Fruit fly (Drosophila melanogaster) whole organism, embryonic: Measurements from ENCODE around the gene CG31817.

Experiments used
- Ada2b ChIP-seq: fragments of 200-800 bp; sonication (Bioruptor generic); IDR thresholded peaks from 2 replicates; pipeline ENCODE4 v1.3.6; 2022; ENCODE audit warnings: missing biosample characterization, missing genetic modification characterization
- Aef1 ChIP-seq: fragments of 200-800 bp; sonication (Bioruptor generic); IDR thresholded peaks from 3 replicates; pipeline ENCODE4 v1.3.6; 2022; ENCODE audit warnings: missing biosample characterization, missing genetic modification characterization
- BEAF-32 ChIP-seq: fragments of 200-800 bp; sonication (Bioruptor generic); optimal IDR thresholded peaks from 3 replicates; lab custom pipeline; 2017; ENCODE audit warnings: missing biosample characterization, missing genetic modification characterization, mild to moderate bottlenecking, moderate library complexity, missing genetic modification reagents
- CG10366 ChIP-seq: fragments of 200-800 bp; sonication (Bioruptor generic); IDR thresholded peaks from 2 replicates; pipeline ENCODE4 v1.3.6; 2022; ENCODE audit warnings: missing biosample characterization, missing genetic modification characterization
- CG10462 ChIP-seq: fragments of 200-800 bp; sonication (Bioruptor generic); optimal IDR thresholded peaks from 2 replicates; lab custom pipeline; 2016; ENCODE audit warnings: missing biosample characterization, missing genetic modification characterization
- CG12236 ChIP-seq: fragments of 200-800 bp; sonication (Bioruptor generic); optimal IDR thresholded peaks from 2 replicates; lab custom pipeline; 2016; ENCODE audit warnings: missing biosample characterization, missing genetic modification characterization
- CG15011 ChIP-seq: fragments of 200-800 bp; sonication (Bioruptor generic); optimal IDR thresholded peaks from 3 replicates; lab custom pipeline; 2018; ENCODE audit warnings: missing biosample characterization, mild to moderate bottlenecking, missing genetic modification characterization
- CG1602 ChIP-seq: fragments of 200-800 bp; sonication (Bioruptor generic); optimal IDR thresholded peaks from 3 replicates; lab custom pipeline; 2016; ENCODE audit warnings: missing biosample characterization, missing genetic modification characterization
- CG1832 ChIP-seq: fragments of 200-800 bp; sonication (Bioruptor generic); optimal IDR thresholded peaks from 2 replicates; lab custom pipeline; 2017; ENCODE audit warnings: missing biosample characterization, mild to moderate bottlenecking, missing genetic modification characterization, inconsistent platforms
- CG2129 ChIP-seq: fragments of 200-800 bp; sonication (Bioruptor generic); IDR thresholded peaks from 2 replicates; pipeline ENCODE4 v1.3.6; 2022; ENCODE audit warnings: missing biosample characterization, missing genetic modification characterization; ENCODE audit not compliant: partially characterized antibody
- CG2712 ChIP-seq: fragments of 200-800 bp; optimal IDR thresholded peaks from 3 replicates; lab custom pipeline; 2019; ENCODE audit warnings: missing biosample characterization, mild to moderate bottlenecking, missing genetic modification characterization, moderate library complexity
- CG31365 ChIP-seq: fragments of 200-800 bp; sonication (Bioruptor generic); optimal IDR thresholded peaks from 2 replicates; lab custom pipeline; 2018; ENCODE audit warnings: missing biosample characterization, mild to moderate bottlenecking, missing genetic modification characterization
- CG3995 ChIP-seq: fragments of 200-800 bp; sonication (Bioruptor generic); optimal IDR thresholded peaks from 3 replicates; lab custom pipeline; 2016; ENCODE audit warnings: missing biosample characterization, missing genetic modification characterization
- CG6254 ChIP-seq: fragments of 200-800 bp; sonication (Bioruptor generic); optimal IDR thresholded peaks from 3 replicates; lab custom pipeline; 2017; ENCODE audit warnings: mild to moderate bottlenecking, missing biosample characterization, missing genetic modification reagents, missing genetic modification characterization
- CG7928 ChIP-seq: fragments of 200-800 bp; sonication (Bioruptor generic); optimal IDR thresholded peaks from 2 replicates; lab custom pipeline; 2017; ENCODE audit warnings: missing biosample characterization, mild to moderate bottlenecking, missing genetic modification characterization
- CG8478 ChIP-seq: fragments of >200 bp; optimal IDR thresholded peaks from 2 replicates; lab custom pipeline; 2018
- CG8924 ChIP-seq: fragments of 200-800 bp; optimal IDR thresholded peaks from 3 replicates; lab custom pipeline; 2019; ENCODE audit warnings: missing biosample characterization, mild to moderate bottlenecking, missing genetic modification characterization, moderate library complexity
- Camta ChIP-seq: fragments of 200-800 bp; sonication (Bioruptor generic); optimal IDR thresholded peaks from 2 replicates; lab custom pipeline; 2016; ENCODE audit warnings: missing biosample characterization, missing genetic modification characterization
- CoRest ChIP-seq: fragments of 200-800 bp; sonication (Bioruptor generic); optimal IDR thresholded peaks from 3 replicates; lab custom pipeline; 2018; ENCODE audit warnings: missing biosample characterization, mild to moderate bottlenecking, missing genetic modification characterization, moderate library complexity
- Dek ChIP-seq: fragments of 200-800 bp; sonication (Bioruptor generic); optimal IDR thresholded peaks from 3 replicates; lab custom pipeline; 2019; ENCODE audit warnings: missing biosample characterization, mild to moderate bottlenecking, missing genetic modification characterization, moderate library complexity
- Doc3 ChIP-seq: fragments of 200-800 bp; sonication (Bioruptor generic); IDR thresholded peaks from 3 replicates; pipeline ENCODE4 v1.3.6; 2022; ENCODE audit warnings: missing biosample characterization, missing genetic modification characterization; ENCODE audit not compliant: partially characterized antibody
- Gug ChIP-seq: fragments of 200-800 bp; sonication (Bioruptor generic); IDR thresholded peaks from 4 replicates; pipeline ENCODE4 v1.3.6; 2022; ENCODE audit warnings: missing biosample characterization, missing genetic modification characterization
- HLH4C ChIP-seq: fragments of 200-800 bp; sonication (Bioruptor generic); IDR thresholded peaks from 3 replicates; pipeline ENCODE4 v1.3.6; 2022; ENCODE audit warnings: missing biosample characterization, missing genetic modification characterization; ENCODE audit not compliant: partially characterized antibody
- Hand ChIP-seq: fragments of 200-800 bp; sonication (Bioruptor generic); optimal IDR thresholded peaks from 2 replicates; lab custom pipeline; 2017; ENCODE audit warnings: mild to moderate bottlenecking, missing biosample characterization, missing genetic modification reagents, missing genetic modification characterization
- Kr ChIP-seq: fragments of 200-800 bp; sonication (Bioruptor generic); optimal IDR thresholded peaks from 2 replicates; lab custom pipeline; 2017; ENCODE audit warnings: missing biosample characterization, mild to moderate bottlenecking, missing genetic modification characterization
- MESR4 ChIP-seq: fragments of 200-800 bp; sonication (Bioruptor generic); optimal IDR thresholded peaks from 2 replicates; lab custom pipeline; 2018; ENCODE audit warnings: missing biosample characterization, mild to moderate bottlenecking, missing genetic modification characterization, moderate library complexity
- Nf-YA ChIP-seq: fragments of 200-800 bp; sonication (Bioruptor generic); IDR thresholded peaks from 2 replicates; pipeline ENCODE4 v1.3.6; 2022; ENCODE audit warnings: missing biosample characterization, missing genetic modification characterization
- NfI ChIP-seq: fragments of 200-800 bp; sonication (Bioruptor generic); optimal IDR thresholded peaks from 3 replicates; lab custom pipeline; 2018; ENCODE audit warnings: missing biosample characterization, mild to moderate bottlenecking, missing genetic modification characterization, moderate library complexity
- PHDP ChIP-seq: fragments of 200-800 bp; sonication (Bioruptor generic); optimal IDR thresholded peaks from 3 replicates; lab custom pipeline; 2018; ENCODE audit warnings: missing biosample characterization, mild to moderate bottlenecking, missing genetic modification characterization, moderate library complexity
- TFAM ChIP-seq: fragments of 200-800 bp; sonication (Bioruptor generic); optimal IDR thresholded peaks from 2 replicates; lab custom pipeline; 2017; ENCODE audit warnings: missing biosample characterization, missing genetic modification characterization, inconsistent platforms
- Tbp ChIP-seq: fragments of >200 bp; optimal IDR thresholded peaks from 2 replicates; lab custom pipeline; 2018; ENCODE audit warnings: missing biosample characterization, missing genetic modification characterization
- bowl ChIP-seq: fragments of 200-800 bp; sonication (Bioruptor generic); IDR thresholded peaks from 2 replicates; pipeline ENCODE4 v1.3.6; 2022; ENCODE audit warnings: missing biosample characterization, missing genetic modification characterization
- cas ChIP-seq: fragments of 200-800 bp; sonication (Bioruptor generic); IDR thresholded peaks from 2 replicates; pipeline ENCODE4 v1.3.6; 2022; ENCODE audit warnings: missing biosample characterization, missing genetic modification characterization
- chif ChIP-seq, 2 experiments: fragments of 200-800 bp; sonication (Bioruptor generic); optimal IDR thresholded peaks; 3 replicates each; lab custom pipeline; 2016; ENCODE audit warnings: missing biosample characterization in 2 of 2, missing genetic modification characterization in 2 of 2
- chm ChIP-seq: fragments of 200-800 bp; sonication (Bioruptor generic); IDR thresholded peaks from 2 replicates; pipeline ENCODE4 v1.3.6; 2022; ENCODE audit warnings: missing biosample characterization, missing genetic modification characterization
- chn ChIP-seq: fragments of 200-800 bp; sonication (Bioruptor generic); optimal IDR thresholded peaks from 2 replicates; lab custom pipeline; 2016; ENCODE audit warnings: missing biosample characterization, missing genetic modification characterization
- ewg ChIP-seq: fragments of 200-800 bp; sonication (Bioruptor generic); optimal IDR thresholded peaks from 3 replicates; lab custom pipeline; 2017; ENCODE audit warnings: mild to moderate bottlenecking, missing biosample characterization, missing genetic modification reagents, missing genetic modification characterization
- eyg ChIP-seq: fragments of 200-800 bp; sonication (Bioruptor generic); optimal IDR thresholded peaks from 3 replicates; lab custom pipeline; 2016; ENCODE audit warnings: missing biosample characterization, missing genetic modification characterization
- gcm ChIP-seq: fragments of 200-800 bp; sonication (Bioruptor generic); optimal IDR thresholded peaks from 2 replicates; lab custom pipeline; 2019; ENCODE audit warnings: missing biosample characterization, mild to moderate bottlenecking, missing genetic modification characterization, moderate library complexity
- gem ChIP-seq: fragments of 200-800 bp; sonication (Bioruptor generic); optimal IDR thresholded peaks from 2 replicates; lab custom pipeline; 2019; ENCODE audit warnings: missing biosample characterization, mild to moderate bottlenecking, missing genetic modification characterization, moderate library complexity
- insv ChIP-seq, 2 experiments: fragments of 200-800 bp; sonication (Bioruptor generic); optimal IDR thresholded peaks; 3 replicates each; lab custom pipeline; 2016 to 2018; ENCODE audit warnings: missing biosample characterization in 2 of 2, missing genetic modification characterization in 2 of 2
- ken ChIP-seq: fragments of 200-800 bp; sonication (Bioruptor generic); IDR thresholded peaks from 3 replicates; pipeline ENCODE4 v1.3.6; 2022; ENCODE audit warnings: missing biosample characterization, missing genetic modification characterization
- nau ChIP-seq: fragments of 200-800 bp; sonication (Bioruptor generic); optimal IDR thresholded peaks from 3 replicates; lab custom pipeline; 2017; ENCODE audit warnings: missing biosample characterization, mild to moderate bottlenecking, missing genetic modification characterization, missing genetic modification reagents
- pnt ChIP-seq: fragments of 200-800 bp; sonication (Bioruptor generic); optimal IDR thresholded peaks from 3 replicates; lab custom pipeline; 2016; ENCODE audit warnings: missing biosample characterization, missing genetic modification characterization
- pum ChIP-seq: fragments of 200-800 bp; sonication (Bioruptor generic); optimal IDR thresholded peaks from 2 replicates; lab custom pipeline; 2016; ENCODE audit warnings: missing biosample characterization, missing genetic modification characterization
- sima ChIP-seq: fragments of 200-800 bp; sonication (Bioruptor generic); optimal IDR thresholded peaks from 2 replicates; lab custom pipeline; 2016; ENCODE audit warnings: missing biosample characterization, missing genetic modification characterization
- slp2 ChIP-seq: fragments of 200-800 bp; sonication (Bioruptor generic); optimal IDR thresholded peaks from 2 replicates; lab custom pipeline; 2016; ENCODE audit warnings: missing biosample characterization, missing genetic modification characterization
- sob ChIP-seq: fragments of 200-800 bp; sonication (Bioruptor generic); IDR thresholded peaks from 2 replicates; pipeline ENCODE4 v1.3.6; 2022; ENCODE audit warnings: missing biosample characterization, missing genetic modification characterization
- tx ChIP-seq: fragments of 200-800 bp; sonication (Bioruptor generic); optimal IDR thresholded peaks from 2 replicates; lab custom pipeline; 2016; ENCODE audit warnings: missing biosample characterization, missing genetic modification characterization
- zen2 ChIP-seq: fragments of 200-800 bp; sonication (Bioruptor generic); IDR thresholded peaks from 3 replicates; pipeline ENCODE4 v1.3.6; 2022; ENCODE audit warnings: missing biosample characterization, missing genetic modification characterization; ENCODE audit not compliant: partially characterized antibody

CG31817 gene

dm6 chr2L:16285692-16286359 is 51.9 kb downstream of the CG31817 start (continued):
- no peak for TF ChIP-seq CG10366 (GFP tag; lab: Robert Waterston, UW)
- TF ChIP-seq Tbp: no peak
- TF ChIP-seq chn: peak; percentile 89
- TF ChIP-seq CG8478 (lab: Kevin White, UChicago): no peak
- peak; percentile 60 for TF ChIP-seq sima (GFP tag; lab: Kevin White, UChicago)
- peak; percentile 91 for TF ChIP-seq CoRest (tag; lab: Kevin White, UChicago)
- TF ChIP-seq CG10462 (GFP tag; lab: Kevin White, UChicago): peak; percentile 64
- TF ChIP-seq Camta: peak; percentile 81
- peak; percentile 73 for TF ChIP-seq ewg (GFP tag; lab: Kevin White, UChicago)
- TF ChIP-seq pnt: peak; percentile 87
- TF ChIP-seq nau (GFP tag; lab: Kevin White, UChicago): no peak
- TF ChIP-seq Dek (tag; lab: Kevin White, UChicago): peak; percentile 89
- TF ChIP-seq Hand (GFP tag; lab: Kevin White, UChicago): peak; percentile 76
- TF ChIP-seq insv (GFP tag; optimal IDR thresholded peaks at IDR 0.05; lab: Kevin White, UChicago): no peak
- peak; percentile 80 for TF ChIP-seq CG6254 (GFP tag; lab: Kevin White, UChicago)
- TF ChIP-seq bowl: no peak
- TF ChIP-seq slp2 (GFP tag; lab: Kevin White, UChicago): peak; percentile 85
- TF ChIP-seq Kr (GFP tag; lab: Kevin White, UChicago): peak; percentile 15
- TF ChIP-seq NfI (GFP tag; lab: Kevin White, UChicago): peak; percentile 88
- no peak for TF ChIP-seq CG2129 (GFP tag; lab: Robert Waterston, UW)
- no peak for TF ChIP-seq Ada2b (GFP tag; lab: Robert Waterston, UW)
- TF ChIP-seq CG31365 (tag; lab: Kevin White, UChicago): peak; percentile 63
- peak; percentile 93 for TF ChIP-seq CG2712 (tag; lab: Kevin White, UChicago)
- peak; percentile 82 for TF ChIP-seq gcm (GFP tag; lab: Kevin White, UChicago)
- TF ChIP-seq CG1602: peak; percentile 86
- TF ChIP-seq CG12236: peak; percentile 84
- TF ChIP-seq eyg (GFP tag; lab: Kevin White, UChicago): peak; percentile 57
- TF ChIP-seq PHDP (tag; lab: Kevin White, UChicago): peak; percentile 92
- peak; percentile 77 for TF ChIP-seq CG15011 (GFP tag; lab: Kevin White, UChicago)
- peak; percentile 84 for TF ChIP-seq CG8924 (tag; lab: Kevin White, UChicago)
- TF ChIP-seq chm (GFP tag; lab: Robert Waterston, UW): no peak
- TF ChIP-seq sob (GFP tag; lab: Robert Waterston, UW): no peak
- TF ChIP-seq chif (GFP tag; optimal IDR thresholded peaks at IDR 0.05; lab: Kevin White, UChicago): peak; percentile 84 to 92
- TF ChIP-seq pum (GFP tag; lab: Kevin White, UChicago): peak; percentile 79
- peak; percentile 32 for TF ChIP-seq CG7928 (GFP tag; lab: Kevin White, UChicago)
- peak; percentile 84 for TF ChIP-seq tx (GFP tag; lab: Kevin White, UChicago)
- no peak for TF ChIP-seq zen2
- peak; percentile 84 for TF ChIP-seq Gug
- TF ChIP-seq Aef1 (GFP tag; lab: Robert Waterston, UW): no peak
- TF ChIP-seq BEAF-32 (GFP tag; lab: Kevin White, UChicago): no peak
- TF ChIP-seq Nf-YA: no peak
- peak; percentile 95 for TF ChIP-seq gem (tag; lab: Kevin White, UChicago)
- peak; percentile 28 for TF ChIP-seq MESR4 (GFP tag; lab: Kevin White, UChicago)
- TF ChIP-seq TFAM: peak; percentile 63
- TF ChIP-seq HLH4C: no peak
- TF ChIP-seq CG1832 (GFP tag; lab: Kevin White, UChicago): peak; percentile 66
- peak; percentile 23 for TF ChIP-seq CG3995 (GFP tag; lab: Kevin White, UChicago)
- TF ChIP-seq Doc3 (GFP tag; lab: Robert Waterston, UW): no peak
- no peak for TF ChIP-seq ken (GFP tag; lab: Robert Waterston, UW)
- no peak for TF ChIP-seq cas (GFP tag; lab: Robert Waterston, UW)
